Fruit fly (Drosophila melanogaster) whole organism, embryonic: ENCODE measurements around the gene awd.

Source experiments
- Adf1 ChIP-seq: fragments of 200-800 bp; sonication (Bioruptor generic); IDR thresholded peaks from 2 replicates; pipeline ENCODE4 v1.3.6; 2022; ENCODE audit warnings: missing biosample characterization, missing genetic modification characterization
- Antp ChIP-seq: fragments of 200-800 bp; sonication (Bioruptor generic); optimal IDR thresholded peaks from 3 replicates; lab custom pipeline; 2016; ENCODE audit warnings: missing biosample characterization, missing genetic modification characterization
- Blimp-1 ChIP-seq: fragments of 200-800 bp; sonication (Bioruptor generic); optimal IDR thresholded peaks from 3 replicates; lab custom pipeline; 2018; ENCODE audit warnings: missing biosample characterization, missing genetic modification characterization, mild to moderate bottlenecking, moderate library complexity, missing genetic modification reagents
- CG11085 ChIP-seq: fragments of 200-800 bp; sonication (Bioruptor generic); IDR thresholded peaks from 2 replicates; pipeline ENCODE4 v1.3.6; 2022; ENCODE audit warnings: missing biosample characterization, missing genetic modification characterization
- CG11560 ChIP-seq: fragments of 200-800 bp; sonication (Bioruptor generic); IDR thresholded peaks from 3 replicates; pipeline ENCODE4 v1.3.6; 2022; ENCODE audit warnings: missing biosample characterization, missing genetic modification characterization
- CG12391 ChIP-seq: fragments of 200-800 bp; sonication (Bioruptor generic); optimal IDR thresholded peaks from 3 replicates; lab custom pipeline; 2018; ENCODE audit warnings: missing biosample characterization, mild to moderate bottlenecking, missing genetic modification characterization, moderate library complexity
- CG1603 ChIP-seq: fragments of 200-800 bp; sonication (Bioruptor generic); optimal IDR thresholded peaks from 2 replicates; lab custom pipeline; 2019; ENCODE audit warnings: missing biosample characterization, mild to moderate bottlenecking, missing genetic modification characterization, moderate library complexity
- CG16813 ChIP-seq: fragments of 200-800 bp; sonication (Bioruptor generic); IDR thresholded peaks from 3 replicates; pipeline ENCODE4 v1.3.6; 2022; ENCODE audit warnings: missing biosample characterization, missing genetic modification characterization; ENCODE audit not compliant: partially characterized antibody
- CG17186 ChIP-seq: fragments of 200-800 bp; sonication (Bioruptor generic); optimal IDR thresholded peaks from 3 replicates; lab custom pipeline; 2017; ENCODE audit warnings: missing biosample characterization, missing genetic modification reagents, missing genetic modification characterization
- CG30020 ChIP-seq: fragments of 200-800 bp; optimal IDR thresholded peaks from 2 replicates; lab custom pipeline; 2019; ENCODE audit warnings: missing biosample characterization, mild to moderate bottlenecking, missing genetic modification characterization, moderate library complexity
- CG30431 ChIP-seq: fragments of 200-800 bp; sonication (Bioruptor generic); optimal IDR thresholded peaks from 2 replicates; lab custom pipeline; 2017; ENCODE audit warnings: missing biosample characterization, missing genetic modification characterization
- CG31224 ChIP-seq: fragments of 200-800 bp; sonication (Bioruptor generic); IDR thresholded peaks from 2 replicates; pipeline ENCODE4 v1.3.6; 2022; ENCODE audit warnings: missing biosample characterization, missing genetic modification characterization
- CG31365 ChIP-seq: fragments of 200-800 bp; sonication (Bioruptor generic); optimal IDR thresholded peaks from 2 replicates; lab custom pipeline; 2018; ENCODE audit warnings: missing biosample characterization, mild to moderate bottlenecking, missing genetic modification characterization
- CG34422 ChIP-seq: fragments of 200-800 bp; sonication (Bioruptor generic); IDR thresholded peaks from 3 replicates; pipeline ENCODE4 v1.3.6; 2022; ENCODE audit warnings: missing biosample characterization, missing genetic modification characterization
- CG4617 ChIP-seq: fragments of 200-800 bp; sonication (Bioruptor generic); optimal IDR thresholded peaks from 3 replicates; lab custom pipeline; 2016; ENCODE audit warnings: missing biosample characterization, missing genetic modification characterization, borderline replicate concordance
- CG4707 ChIP-seq: fragments of 200-800 bp; sonication (Bioruptor generic); optimal IDR thresholded peaks from 2 replicates; lab custom pipeline; 2018; ENCODE audit warnings: missing biosample characterization, mild to moderate bottlenecking, missing genetic modification characterization, moderate library complexity
- CG6654 ChIP-seq: fragments of 200-800 bp; sonication (Bioruptor generic); optimal IDR thresholded peaks from 2 replicates; lab custom pipeline; 2017; ENCODE audit warnings: missing biosample characterization, mild to moderate bottlenecking, missing genetic modification characterization
- CG6765 ChIP-seq: fragments of 200-800 bp; sonication (Bioruptor generic); optimal IDR thresholded peaks from 3 replicates; lab custom pipeline; 2017; ENCODE audit warnings: missing biosample characterization, mild to moderate bottlenecking, missing genetic modification characterization
- CG7839 ChIP-seq: fragments of 200-800 bp; sonication (Bioruptor generic); optimal IDR thresholded peaks from 3 replicates; lab custom pipeline; 2018; ENCODE audit warnings: missing biosample characterization, mild to moderate bottlenecking, missing genetic modification characterization, moderate library complexity
- CG9609 ChIP-seq: fragments of 200-800 bp; sonication (Bioruptor generic); optimal IDR thresholded peaks from 3 replicates; lab custom pipeline; 2016; ENCODE audit warnings: missing biosample characterization, missing genetic modification characterization
- Dip3 ChIP-seq: fragments of 200-800 bp; sonication (Bioruptor generic); optimal IDR thresholded peaks from 3 replicates; lab custom pipeline; 2016; ENCODE audit warnings: missing biosample characterization, missing genetic modification characterization
- Dref ChIP-seq: fragments of 200-800 bp; sonication (Bioruptor generic); IDR thresholded peaks from 2 replicates; pipeline ENCODE4 v1.3.6; 2022; ENCODE audit warnings: missing biosample characterization, missing genetic modification characterization
- Drgx ChIP-seq: fragments of 200-800 bp; sonication (Bioruptor generic); IDR thresholded peaks from 2 replicates; pipeline ENCODE4 v1.3.6; 2022; ENCODE audit warnings: missing biosample characterization, missing genetic modification characterization
- Med ChIP-seq: fragments of 200-800 bp; sonication (Bioruptor generic); peaks from one replicate; lab custom pipeline; 2016; ENCODE audit warnings: missing biosample characterization, missing genetic modification characterization, mild to moderate bottlenecking, inconsistent platforms, moderate library complexity
- Nf-YC ChIP-seq: fragments of 200-800 bp; optimal IDR thresholded peaks from 3 replicates; lab custom pipeline; 2019; ENCODE audit warnings: missing biosample characterization, mild to moderate bottlenecking, missing genetic modification characterization, moderate library complexity
- Ravus ChIP-seq: fragments of 200-800 bp; sonication (Bioruptor generic); IDR thresholded peaks from 2 replicates; pipeline ENCODE4 v1.3.6; 2022; ENCODE audit warnings: missing biosample characterization, missing genetic modification characterization
- Stat92E ChIP-seq, 3 experiments: fragments of >200 bp in 2 of 3; fragments of 200-800 bp in 1 of 3; sonication (Bioruptor generic) in 1 of 3; optimal IDR thresholded peaks; 2 replicates each; lab custom pipeline; 2017 to 2019; ENCODE audit warnings: missing biosample characterization in 3 of 3, missing genetic modification characterization in 3 of 3, mild to moderate bottlenecking in 1 of 3, moderate library complexity in 1 of 3
- ab ChIP-seq: fragments of 200-800 bp; sonication (Bioruptor generic); optimal IDR thresholded peaks from 2 replicates; lab custom pipeline; 2016; ENCODE audit warnings: missing biosample characterization, missing genetic modification characterization
- abd-A ChIP-seq: fragments of 200-800 bp; sonication (Bioruptor generic); optimal IDR thresholded peaks from 3 replicates; lab custom pipeline; 2019; ENCODE audit warnings: missing biosample characterization, mild to moderate bottlenecking, missing genetic modification characterization, moderate library complexity
- bbx ChIP-seq: fragments of 200-800 bp; sonication (Bioruptor generic); IDR thresholded peaks from 2 replicates; pipeline ENCODE4 v1.3.6; 2022; ENCODE audit warnings: missing biosample characterization, missing genetic modification characterization; ENCODE audit not compliant: partially characterized antibody
- crol ChIP-seq: fragments of 200-800 bp; sonication (Bioruptor generic); IDR thresholded peaks from 2 replicates; pipeline ENCODE4 v1.3.6; 2022; ENCODE audit warnings: missing biosample characterization, missing genetic modification characterization
- cwo ChIP-seq: fragments of 200-800 bp; sonication (Bioruptor generic); optimal IDR thresholded peaks from 3 replicates; lab custom pipeline; 2017; ENCODE audit warnings: missing biosample characterization, missing genetic modification characterization, mild to moderate bottlenecking, moderate library complexity, missing genetic modification reagents
- ewg ChIP-seq: fragments of 200-800 bp; sonication (Bioruptor generic); optimal IDR thresholded peaks from 3 replicates; lab custom pipeline; 2017; ENCODE audit warnings: mild to moderate bottlenecking, missing biosample characterization, missing genetic modification reagents, missing genetic modification characterization
- grau ChIP-seq: fragments of 200-800 bp; optimal IDR thresholded peaks from 3 replicates; lab custom pipeline; 2019; ENCODE audit warnings: missing biosample characterization, mild to moderate bottlenecking, missing genetic modification characterization, moderate library complexity
- gro ChIP-seq: fragments of 200-800 bp; sonication (Bioruptor generic); optimal IDR thresholded peaks from 2 replicates; lab custom pipeline; 2016; ENCODE audit warnings: missing biosample characterization, missing genetic modification characterization
- klu ChIP-seq: fragments of 200-800 bp; sonication (Bioruptor generic); IDR thresholded peaks from 2 replicates; pipeline ENCODE4 v1.3.6; 2022; ENCODE audit warnings: missing biosample characterization, missing genetic modification characterization
- knrl ChIP-seq: fragments of 200-800 bp; sonication (Bioruptor generic); IDR thresholded peaks from 3 replicates; pipeline ENCODE4 v1.3.6; 2022; ENCODE audit warnings: missing biosample characterization, missing genetic modification characterization; ENCODE audit not compliant: partially characterized antibody
- nmo ChIP-seq: fragments of 200-800 bp; sonication (Bioruptor generic); optimal IDR thresholded peaks from 2 replicates; lab custom pipeline; 2018; ENCODE audit warnings: missing biosample characterization, mild to moderate bottlenecking, missing genetic modification characterization, moderate library complexity
- p53 ChIP-seq: fragments of 200-800 bp; sonication (Bioruptor generic); optimal IDR thresholded peaks from 2 replicates; lab custom pipeline; 2016; ENCODE audit warnings: missing biosample characterization, missing genetic modification characterization
- pb ChIP-seq: fragments of 200-800 bp; sonication (Bioruptor generic); optimal IDR thresholded peaks from 3 replicates; lab custom pipeline; 2016; ENCODE audit warnings: missing biosample characterization, missing genetic modification characterization
- pros ChIP-seq: fragments of 200-800 bp; sonication (Bioruptor generic); optimal IDR thresholded peaks from 3 replicates; lab custom pipeline; 2019; ENCODE audit warnings: missing biosample characterization, mild to moderate bottlenecking, missing genetic modification characterization, moderate library complexity
- scrt ChIP-seq: fragments of 200-800 bp; sonication (Bioruptor generic); optimal IDR thresholded peaks from 2 replicates; lab custom pipeline; 2018; ENCODE audit warnings: missing biosample characterization, mild to moderate bottlenecking, missing genetic modification characterization, moderate library complexity
- sr ChIP-seq: fragments of 200-800 bp; sonication (Bioruptor generic); IDR thresholded peaks from 3 replicates; pipeline ENCODE4 v1.3.6; 2022; ENCODE audit warnings: missing biosample characterization, missing genetic modification characterization
- ttk ChIP-seq: fragments of 200-800 bp; sonication (Bioruptor generic); IDR thresholded peaks from 2 replicates; pipeline ENCODE4 v2.1.2; 2022; ENCODE audit warnings: missing biosample characterization, missing genetic modification characterization
- twi ChIP-seq: fragments of 200-800 bp; optimal IDR thresholded peaks from 2 replicates; lab custom pipeline; 2019; ENCODE audit warnings: missing biosample characterization, mild to moderate bottlenecking, missing genetic modification characterization, moderate library complexity
- vnd ChIP-seq: fragments of 200-800 bp; sonication (Bioruptor generic); IDR thresholded peaks from 3 replicates; pipeline ENCODE4 v1.3.6; 2022; ENCODE audit warnings: missing biosample characterization, missing genetic modification characterization; ENCODE audit not compliant: partially characterized antibody
- zfh2 ChIP-seq: fragments of 200-800 bp; sonication (Bioruptor generic); optimal IDR thresholded peaks from 2 replicates; lab custom pipeline; 2016; ENCODE audit warnings: missing biosample characterization, missing genetic modification characterization

The awd gene

DNA sequence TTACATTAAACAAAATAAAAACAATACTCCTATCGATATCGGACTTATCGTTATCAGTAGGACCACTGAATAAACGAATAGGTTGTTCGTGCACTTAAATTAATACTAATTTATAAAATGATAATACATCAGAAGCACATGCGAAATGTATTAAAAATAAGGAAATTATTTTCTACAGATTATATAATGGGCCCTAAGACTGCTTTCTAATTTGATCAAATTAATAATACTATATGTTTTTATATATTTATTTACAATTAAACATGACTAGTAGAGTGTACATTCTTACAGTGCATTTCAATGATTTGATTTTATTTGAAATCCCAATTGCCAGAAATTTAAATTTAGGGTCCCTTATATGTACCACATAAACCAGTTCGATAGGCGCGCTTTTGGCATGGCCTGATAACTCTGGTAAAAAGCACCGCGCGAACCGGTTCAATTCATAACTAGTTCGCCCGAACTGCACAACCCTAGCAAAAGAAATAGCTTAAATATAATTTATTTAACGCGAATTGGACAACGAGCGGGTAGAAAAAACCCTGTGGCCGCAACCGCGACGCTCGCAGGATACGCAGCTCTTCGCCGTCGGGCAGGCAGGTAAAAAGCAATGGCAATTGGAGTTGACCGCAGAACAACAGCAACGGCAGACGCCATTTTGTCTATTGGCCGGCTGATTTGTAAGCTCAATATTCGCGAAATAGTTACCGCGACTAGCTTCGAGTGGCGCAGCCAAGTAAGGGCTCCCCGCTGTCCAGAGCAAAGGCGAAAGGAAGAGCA is 30.9 kb upstream of the awd start, which contains the start of the genes CG2126 and faf (continued):
- peak; percentile 46; the same call in 1 of the 3 replicates for TF ChIP-seq CG16813 (GFP tag; lab: Robert Waterston, UW)
- peak; percentile 26; the same call in 1 of the 2 replicates for TF ChIP-seq bbx (GFP tag; lab: Robert Waterston, UW)
- TF ChIP-seq CG11085, result peak; percentile 60; the same call in 1 of the 2 replicates
- peak; percentile 56 for TF ChIP-seq ewg
- no peak for TF ChIP-seq crol (GFP tag; lab: Robert Waterston, UW)
- peak; percentile 83 for TF ChIP-seq CG7839 (tag; lab: Kevin White, UChicago)
- peak; percentile 25 for TF ChIP-seq CG30431
- peak; percentile 88 for TF ChIP-seq nmo (GFP tag; lab: Kevin White, UChicago)
- TF ChIP-seq ttk (GFP tag; lab: Robert Waterston, UW), result peak; percentile 88
- peak; percentile 92 for TF ChIP-seq CG12391 (tag; lab: Kevin White, UChicago)
- TF ChIP-seq scrt (GFP tag; lab: Kevin White, UChicago), result peak; percentile 53
- TF ChIP-seq vnd (GFP tag; lab: Robert Waterston, UW), result 0 out of 3 replicates have a peak, but pooled peaks have one; percentile 48
- TF ChIP-seq Antp (GFP tag; lab: Kevin White, UChicago), result peak; percentile 58
- TF ChIP-seq Dip3 (GFP tag; lab: Kevin White, UChicago), result peak; percentile 61
- peak; percentile 63; the same call in 1 of the 2 replicates for TF ChIP-seq klu (GFP tag; lab: Robert Waterston, UW)
- TF ChIP-seq Ravus, result peak; percentile 5; the same call in 1 of the 2 replicates
- TF ChIP-seq CG31224 (GFP tag; lab: Robert Waterston, UW), result peak; percentile 51; the same call in 1 of the 2 replicates
- peak; percentile 90 for TF ChIP-seq Med (GFP tag; lab: Kevin White, UChicago)
- peak; percentile 29 for TF ChIP-seq CG6654 (GFP tag; lab: Kevin White, UChicago)
- no peak for TF ChIP-seq CG31365 (tag; lab: Kevin White, UChicago)
- TF ChIP-seq zfh2, result peak; percentile 53
- TF ChIP-seq CG9609 (GFP tag; lab: Kevin White, UChicago), result peak; percentile 45
- TF ChIP-seq Nf-YC, result peak; percentile 76
- TF ChIP-seq CG6765 (GFP tag; lab: Kevin White, UChicago), result peak; percentile 13
- no peak for TF ChIP-seq pb (GFP tag; lab: Kevin White, UChicago)
- TF ChIP-seq twi, result peak; percentile 58
- no peak for TF ChIP-seq pros
- TF ChIP-seq Stat92E (GFP tag; optimal IDR thresholded peaks at IDR 0.05; lab: Kevin White, UChicago), result no peak
- peak; percentile 59 for TF ChIP-seq Dref (GFP tag; lab: Robert Waterston, UW)
- peak; percentile 18; the same call in 1 of the 2 replicates for TF ChIP-seq Adf1 (GFP tag; lab: Robert Waterston, UW)
- TF ChIP-seq grau (tag; lab: Kevin White, UChicago), result peak; percentile 79
- peak; percentile 80; the same call in 2 of the 3 replicates for TF ChIP-seq CG34422
- no peak for TF ChIP-seq ab (GFP tag; lab: Kevin White, UChicago)
- 0 out of 2 replicates have a peak, but pooled peaks have one; percentile 14 for TF ChIP-seq Drgx
- TF ChIP-seq CG4707 (GFP tag; lab: Kevin White, UChicago), result no peak
- TF ChIP-seq knrl (GFP tag; lab: Robert Waterston, UW), result peak; percentile 43; the same call in 2 of the 3 replicates
- peak; percentile 48 for TF ChIP-seq gro (GFP tag; lab: Kevin White, UChicago)
- no peak for TF ChIP-seq p53 (GFP tag; lab: Kevin White, UChicago)
- TF ChIP-seq CG4617, result peak; percentile 52
- TF ChIP-seq Blimp-1 (GFP tag; lab: Kevin White, UChicago), result peak; percentile 78
- TF ChIP-seq CG17186 (GFP tag; lab: Kevin White, UChicago), result peak; percentile 44
- TF ChIP-seq CG30020, result peak; percentile 65
- TF ChIP-seq CG11560 (tag; lab: Robert Waterston, UW), result 0 out of 3 replicates have a peak, but pooled peaks have one; percentile 34
- 0 out of 3 replicates have a peak, but pooled peaks have one; percentile 29 for TF ChIP-seq sr (GFP tag; lab: Robert Waterston, UW)
- TF ChIP-seq abd-A (tag; lab: Kevin White, UChicago), result no peak
- peak; percentile 52 for TF ChIP-seq cwo
- no peak for TF ChIP-seq CG1603 (tag; lab: Kevin White, UChicago)
